Worm (Caenorhabditis elegans) whole organism, late embryonic: ENCODE measurements around the gene ZC21.6.
A peak's percentile ranks its signal among the peaks of the same experiment; 100 is the strongest.

Experiments
- C08G9.2 ChIP-seq: sonication (generic microtip); optimal IDR thresholded peaks from 2 replicates; lab custom pipeline; 2016; ENCODE audit warnings: mild to moderate bottlenecking, missing genetic modification characterization, moderate library complexity, missing compliant biosample characterization
- K02D7.2 ChIP-seq: sonication (generic microtip); optimal IDR thresholded peaks from 2 replicates; lab custom pipeline; 2017; ENCODE audit warnings: mild to moderate bottlenecking, missing genetic modification characterization, missing compliant biosample characterization
- T23F11.4 ChIP-seq: fragments of 200-800 bp; sonication (Bioruptor generic); optimal IDR thresholded peaks from 2 replicates; lab custom pipeline; 2018; ENCODE audit warnings: mild to moderate bottlenecking, missing genetic modification characterization, missing compliant biosample characterization
- Y22D7AL.16 ChIP-seq: sonication (generic microtip); optimal IDR thresholded peaks from 2 replicates; lab custom pipeline; 2016; ENCODE audit warnings: missing genetic modification characterization, missing compliant biosample characterization
- ama-1 ChIP-seq: fragments of 150-350 bp; optimal IDR thresholded peaks from 2 replicates; lab custom pipeline; 2014
- ceh-14 ChIP-seq: sonication (generic microtip); optimal IDR thresholded peaks from 2 replicates; lab custom pipeline; 2016; ENCODE audit warnings: missing genotype, missing genetic modification characterization, missing compliant biosample characterization
- ceh-18 ChIP-seq: sonication (generic microtip); optimal IDR thresholded peaks from 2 replicates; lab custom pipeline; 2016; ENCODE audit warnings: missing genetic modification characterization, missing compliant biosample characterization
- ceh-19 ChIP-seq: fragments of 200-800 bp; sonication (Bioruptor generic); optimal IDR thresholded peaks from 2 replicates; lab custom pipeline; 2018; ENCODE audit warnings: mild to moderate bottlenecking, missing genetic modification characterization, missing compliant biosample characterization
- ceh-22 ChIP-seq: sonication (generic microtip); optimal IDR thresholded peaks from 2 replicates; lab custom pipeline; 2017; ENCODE audit warnings: missing biosample characterization, missing genetic modification characterization
- ceh-24 ChIP-seq: sonication (generic microtip); optimal IDR thresholded peaks from 2 replicates; lab custom pipeline; 2016; ENCODE audit warnings: mild to moderate bottlenecking, missing genetic modification characterization, missing compliant biosample characterization
- ceh-31 ChIP-seq: sonication (generic microtip); optimal IDR thresholded peaks from 2 replicates; lab custom pipeline; 2016; ENCODE audit warnings: missing genetic modification characterization, missing compliant biosample characterization
- ceh-48 ChIP-seq: sonication (generic microtip); optimal IDR thresholded peaks from 2 replicates; lab custom pipeline; 2016; ENCODE audit warnings: missing genetic modification characterization, inconsistent platforms, missing compliant biosample characterization
- ceh-6 ChIP-seq: fragments of 200-800 bp; sonication (Bioruptor generic); optimal IDR thresholded peaks from 2 replicates; lab custom pipeline; 2018; ENCODE audit warnings: mild to moderate bottlenecking, missing genetic modification characterization, missing compliant biosample characterization
- che-1 ChIP-seq: sonication (generic microtip); optimal IDR thresholded peaks from 2 replicates; lab custom pipeline; 2016; ENCODE audit warnings: mild to moderate bottlenecking, missing genetic modification characterization, missing compliant biosample characterization
- dmd-4 ChIP-seq: sonication (generic microtip); optimal IDR thresholded peaks from 2 replicates; lab custom pipeline; 2016; ENCODE audit warnings: borderline replicate concordance, missing genetic modification characterization, missing compliant biosample characterization
- elt-2 ChIP-seq: sonication (generic microtip); optimal IDR thresholded peaks from 2 replicates; lab custom pipeline; 2016; ENCODE audit warnings: missing genetic modification reagents, missing genetic modification characterization, missing compliant biosample characterization
- ets-4 ChIP-seq: sonication (generic microtip); optimal IDR thresholded peaks from 2 replicates; lab custom pipeline; 2016; ENCODE audit warnings: missing genetic modification characterization, missing compliant biosample characterization
- eyg-1 ChIP-seq: sonication (generic microtip); optimal IDR thresholded peaks from 2 replicates; lab custom pipeline; 2016; ENCODE audit warnings: missing genotype, missing genetic modification characterization, missing compliant biosample characterization
- fkh-10 ChIP-seq: fragments of 150-350 bp; optimal IDR thresholded peaks from 2 replicates; lab custom pipeline; 2014; ENCODE audit warnings: missing biosample characterization, missing genetic modification reagents, missing genetic modification characterization
- fkh-6 ChIP-seq: sonication (generic microtip); optimal IDR thresholded peaks from 2 replicates; lab custom pipeline; 2016; ENCODE audit warnings: missing genetic modification characterization, missing compliant biosample characterization
- gmeb-2 ChIP-seq: sonication (generic microtip); optimal IDR thresholded peaks from 2 replicates; lab custom pipeline; 2016; ENCODE audit warnings: missing genetic modification characterization, inconsistent platforms, missing compliant biosample characterization
- hlh-15 ChIP-seq: sonication (generic microtip); optimal IDR thresholded peaks from 2 replicates; lab custom pipeline; 2016; ENCODE audit warnings: missing genetic modification characterization, missing compliant biosample characterization
- hlh-30 ChIP-seq: sonication (generic microtip); optimal IDR thresholded peaks from 2 replicates; lab custom pipeline; 2017; ENCODE audit warnings: antibody characterized with exemption, missing genetic modification characterization, missing compliant biosample characterization; ENCODE audit not compliant: insufficient read depth
- hlh-6 ChIP-seq: sonication (generic microtip); optimal IDR thresholded peaks from 2 replicates; lab custom pipeline; 2016; ENCODE audit warnings: missing genotype, missing genetic modification characterization, missing compliant biosample characterization
- hlh-8 ChIP-seq: sonication (generic microtip); optimal IDR thresholded peaks from 2 replicates; lab custom pipeline; 2016; ENCODE audit warnings: missing genotype, missing genetic modification characterization, missing compliant biosample characterization
- lim-6 ChIP-seq: sonication (generic microtip); optimal IDR thresholded peaks from 2 replicates; lab custom pipeline; 2016; ENCODE audit warnings: missing genetic modification characterization, missing compliant biosample characterization
- lin-11 ChIP-seq: fragments of 200-800 bp; sonication (Bioruptor generic); optimal IDR thresholded peaks from 2 replicates; lab custom pipeline; 2018; ENCODE audit warnings: mild to moderate bottlenecking, missing genetic modification characterization, missing compliant biosample characterization
- madf-2 ChIP-seq: sonication (generic microtip); optimal IDR thresholded peaks from 2 replicates; lab custom pipeline; 2017; ENCODE audit warnings: missing genetic modification characterization, missing compliant biosample characterization
- mec-3 ChIP-seq: sonication (generic microtip); optimal IDR thresholded peaks from 2 replicates; lab custom pipeline; 2016; ENCODE audit warnings: borderline replicate concordance, missing genetic modification characterization, missing compliant biosample characterization
- nfya-1 ChIP-seq: sonication (generic microtip); optimal IDR thresholded peaks from 2 replicates; lab custom pipeline; 2017; ENCODE audit warnings: missing genetic modification characterization, mild to moderate bottlenecking, missing compliant biosample characterization, antibody characterized with exemption, moderate library complexity
- nhr-232 ChIP-seq: sonication (generic microtip); optimal IDR thresholded peaks from 2 replicates; lab custom pipeline; 2016; ENCODE audit warnings: missing genetic modification characterization, missing compliant biosample characterization
- odd-2 ChIP-seq: sonication (generic microtip); optimal IDR thresholded peaks from 2 replicates; lab custom pipeline; 2017; ENCODE audit warnings: antibody characterized with exemption, mild to moderate bottlenecking, missing genetic modification characterization, missing compliant biosample characterization
- pat-9 ChIP-seq: fragments of 200-800 bp; sonication (Bioruptor generic); optimal IDR thresholded peaks from 2 replicates; lab custom pipeline; 2018; ENCODE audit warnings: mild to moderate bottlenecking, missing genetic modification characterization, moderate library complexity, missing compliant biosample characterization
- pax-1 ChIP-seq: fragments of 150-350 bp; optimal IDR thresholded peaks from 2 replicates; lab custom pipeline; 2014; ENCODE audit warnings: missing biosample characterization, missing genetic modification characterization
- pha-4 ChIP-seq: fragments of 150-350 bp; optimal IDR thresholded peaks from 2 replicates; lab custom pipeline; 2018; ENCODE audit warnings: missing biosample characterization, missing genetic modification reagents, missing genetic modification characterization
- pros-1 ChIP-seq: fragments of 150-350 bp; optimal IDR thresholded peaks from 2 replicates; lab custom pipeline; 2014; ENCODE audit warnings: missing biosample characterization, missing genetic modification reagents, missing genetic modification characterization
- ref-2 ChIP-seq: sonication (generic microtip); optimal IDR thresholded peaks from 2 replicates; lab custom pipeline; 2016; ENCODE audit warnings: missing genetic modification characterization, missing compliant biosample characterization
- rnt-1 ChIP-seq: sonication (generic microtip); optimal IDR thresholded peaks from 2 replicates; lab custom pipeline; 2016; ENCODE audit warnings: missing genetic modification characterization, missing compliant biosample characterization
- tbx-2 ChIP-seq: sonication (generic microtip); optimal IDR thresholded peaks from 2 replicates; lab custom pipeline; 2016; ENCODE audit warnings: missing genetic modification characterization, missing compliant biosample characterization
- tbx-7 ChIP-seq: sonication (generic microtip); optimal IDR thresholded peaks from 2 replicates; lab custom pipeline; 2016; ENCODE audit warnings: missing genotype, missing genetic modification characterization, missing compliant biosample characterization
- unc-3 ChIP-seq, 2 experiments: fragments of 200-800 bp in 1 of 2; sonication (Bioruptor generic) in 1 of 2; sonication (generic microtip) in 1 of 2; conservative IDR thresholded peaks in 1 of 2; optimal IDR thresholded peaks in 1 of 2; 2 replicates each; pipeline versions ENCODE4 v1.3.6 to Lab custom; 2016 to 2022; ENCODE audit warnings: missing compliant biosample characterization in 2 of 2, missing genetic modification characterization in 2 of 2, missing genetic modification reagents in 1 of 2
- unc-42 ChIP-seq: sonication (generic microtip); optimal IDR thresholded peaks from 2 replicates; lab custom pipeline; 2016; ENCODE audit warnings: missing genotype, missing genetic modification characterization, missing compliant biosample characterization
- unc-55 ChIP-seq: sonication (generic microtip); optimal IDR thresholded peaks from 2 replicates; lab custom pipeline; 2017; ENCODE audit warnings: missing biosample characterization, missing genetic modification reagents, missing genetic modification characterization
- unc-86 ChIP-seq: sonication (generic microtip); optimal IDR thresholded peaks from 2 replicates; lab custom pipeline; 2016; ENCODE audit warnings: missing genetic modification characterization, missing compliant biosample characterization
- zip-5 ChIP-seq: sonication (generic microtip); optimal IDR thresholded peaks from 2 replicates; lab custom pipeline; 2016; ENCODE audit warnings: missing genetic modification characterization, missing compliant biosample characterization

The ZC21.6 gene

ce11 chrIII:8534647-8535181, 10.7 kb downstream of the ZC21.6 start, which contains the start of gene trp-1:
trp-1 (plus strand) TSS chrIII:8535131.
- TF ChIP-seq unc-3 (GFP tag; conservative IDR thresholded peaks at IDR 0.05; lab: Robert Waterston, UW) (no peak), unc-3 (tag; optimal IDR thresholded peaks at IDR 0.05; lab: Kevin White, UChicago) (no peak), rnt-1 (no peak), ceh-24 (tag; lab: Kevin White, UChicago) (no peak), ceh-48 (tag; lab: Kevin White, UChicago) (no peak), gmeb-2 (no peak), ceh-14 (tag; lab: Kevin White, UChicago) (no peak)

DNA sequence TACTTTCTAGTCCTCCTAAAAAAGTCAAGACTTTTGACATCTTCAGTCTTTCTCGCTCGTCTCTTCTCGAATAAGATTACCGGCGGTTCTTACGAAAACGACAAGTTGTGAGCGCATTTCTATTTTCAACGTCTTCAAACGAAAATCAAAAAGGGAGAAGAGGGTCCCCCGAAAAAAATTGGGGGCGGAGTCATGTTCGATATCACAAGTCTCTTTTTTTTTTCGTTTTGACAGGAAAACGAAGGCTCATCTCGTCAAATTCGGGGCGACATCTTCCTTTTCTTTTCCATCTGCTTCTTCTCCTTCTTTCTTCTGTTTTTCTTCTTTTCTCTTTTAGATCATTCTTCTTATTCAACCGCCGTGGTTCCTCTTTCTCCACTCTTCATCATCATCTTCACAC, 11.5 kb downstream of the ZC21.6 start:
- TF ChIP-seq ceh-48 (tag; lab: Kevin White, UChicago) (no peak), unc-42 (tag; lab: Kevin White, UChicago) (peak; percentile 39)

DNA sequence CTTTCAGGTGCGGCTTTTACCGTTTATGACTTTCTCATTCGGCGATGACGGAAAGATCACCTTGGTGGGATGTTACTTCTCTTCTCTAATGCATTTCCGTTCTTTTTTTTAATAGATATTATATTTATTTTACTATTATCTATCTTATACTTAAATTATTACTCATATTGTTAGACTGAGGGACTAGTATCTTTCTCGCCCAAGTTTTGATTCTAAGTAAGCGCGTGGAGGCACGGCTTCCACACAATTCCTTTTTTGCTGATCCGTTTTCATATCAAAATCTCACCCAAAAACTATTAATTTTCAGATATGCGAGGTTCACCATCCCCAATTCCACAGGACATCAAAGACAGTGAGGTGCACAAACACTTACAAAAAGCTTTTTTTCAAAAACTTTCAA, 15.6 kb downstream of the ZC21.6 start, which contains the start of gene ZC21.10:
ZC21.10 (plus strand) TSS at position 301 of the 400 bp plus-strand sequence.
- TF ChIP-seq pax-1 (tag; lab: Kevin White, UChicago) = no peak
- no peak for TF ChIP-seq pros-1
- TF ChIP-seq hlh-8 = no peak
- no peak for TF ChIP-seq fkh-10
- no peak for TF ChIP-seq ceh-19 (GFP tag; lab: Kevin White, UChicago)
- no peak for TF ChIP-seq ceh-24 (tag; lab: Kevin White, UChicago)
- no peak for TF ChIP-seq unc-86
- no peak for TF ChIP-seq ceh-18 (tag; lab: Kevin White, UChicago)
- no peak for TF ChIP-seq gmeb-2
- no peak for TF ChIP-seq madf-2 (tag; lab: Kevin White, UChicago)

- TF ChIP-seq lin-11 (tag; lab: Kevin White, UChicago) (no peak), gmeb-2 (peak; percentile 37), dmd-4 (tag; lab: Kevin White, UChicago) (no peak), ceh-6 (GFP tag; lab: Kevin White, UChicago) (no peak), pat-9 (tag; lab: Kevin White, UChicago) (no peak), hlh-8 (no peak), ets-4 (tag; lab: Kevin White, UChicago) (peak; percentile 78), odd-2 (tag; lab: Kevin White, UChicago) (no peak), pha-4 (tag; lab: Kevin White, UChicago) (no peak), mec-3 (tag; lab: Kevin White, UChicago) (no peak), nfya-1 (peak; percentile 100), ceh-14 (tag; lab: Kevin White, UChicago) (no peak), hlh-6 (no peak), hlh-30 (tag; lab: Kevin White, UChicago) (no peak), fkh-6 (tag; lab: Kevin White, UChicago) (peak; percentile 46), tbx-7 (tag; lab: Kevin White, UChicago) (peak; percentile 63), zip-5 (tag; lab: Kevin White, UChicago) (peak; percentile 1), K02D7.2 (tag; lab: Kevin White, UChicago) (no peak), hlh-15 (tag; lab: Kevin White, UChicago) (no peak), unc-42 (tag; lab: Kevin White, UChicago) (peak; percentile 23), ceh-18 (tag; lab: Kevin White, UChicago) (no peak), nhr-232 (tag; lab: Kevin White, UChicago) (no peak), fkh-10 (no peak), T23F11.4 (GFP tag; lab: Kevin White, UChicago) (no peak), ceh-19 (GFP tag; lab: Kevin White, UChicago) (no peak), ref-2 (tag; lab: Kevin White, UChicago) (peak; percentile 58), pros-1 (no peak), elt-2 (tag; lab: Kevin White, UChicago) (no peak), unc-55 (peak; percentile 57), ceh-24 (tag; lab: Kevin White, UChicago) (no peak), lim-6 (peak; percentile 39), ceh-31 (tag; lab: Kevin White, UChicago) (peak; percentile 90), eyg-1 (no peak), che-1 (tag; lab: Kevin White, UChicago) (no peak), ama-1 (lab: Kevin White, UChicago) (peak; percentile 94), ceh-22 (tag; lab: Kevin White, UChicago) (no peak), Y22D7AL.16 (tag; lab: Kevin White, UChicago) (no peak), tbx-2 (tag; lab: Kevin White, UChicago) (peak; percentile 74), C08G9.2 (tag; lab: Kevin White, UChicago) (peak; percentile 82), rnt-1 (peak; percentile 8)
Measured at ce11 chrIII:8529002-8529401, 16.4 kb downstream of the ZC21.6 start.
